Worm (Caenorhabditis elegans): ENCODE data around the gene pfd-5.

ce11 chrIII:7207903-7208497, 9.3 kb upstream of the pfd-5 start, which contains the start of gene rpl-6:
- TF ChIP-seq him-1 (tag; optimal IDR thresholded peaks at IDR 0.05) = no peak
- TF ChIP-seq W03F9.2 (tag; optimal IDR thresholded peaks at IDR 0.05) = peak; percentile 93
- no peak for TF ChIP-seq dao-5 (tag; optimal IDR thresholded peaks at IDR 0.05)

Data from whole organism, L4/young adult.